Fruit fly (Drosophila melanogaster) whole organism: ENCODE results near the gene Hsp110.

ENCODE experiments used
- CG8478 ChIP-seq: fragments of >200 bp; optimal IDR thresholded peaks from 2 replicates; lab custom pipeline; 2018; ENCODE audit warnings: inconsistent platforms
- Dll ChIP-seq: fragments of >200 bp; optimal IDR thresholded peaks from 2 replicates; lab custom pipeline; 2017
- EcR ChIP-seq, 2 experiments: fragments of >200 bp; optimal IDR thresholded peaks; 2 replicates each; lab custom pipeline; 2017; ENCODE audit warnings: missing biosample characterization in 2 of 2, missing genetic modification characterization in 2 of 2, missing genetic modification reagents in 2 of 2
- pan ChIP-seq: fragments of >200 bp; optimal IDR thresholded peaks from 2 replicates; lab custom pipeline; 2017
- psq ChIP-seq: fragments of >200 bp; optimal IDR thresholded peaks from 2 replicates; lab custom pipeline; 2017
- usp ChIP-seq: fragments of >200 bp; optimal IDR thresholded peaks from 2 replicates; lab custom pipeline; 2017; ENCODE audit warnings: missing biosample characterization, missing genetic modification characterization, mixed read lengths

The Hsp110 gene

DNA sequence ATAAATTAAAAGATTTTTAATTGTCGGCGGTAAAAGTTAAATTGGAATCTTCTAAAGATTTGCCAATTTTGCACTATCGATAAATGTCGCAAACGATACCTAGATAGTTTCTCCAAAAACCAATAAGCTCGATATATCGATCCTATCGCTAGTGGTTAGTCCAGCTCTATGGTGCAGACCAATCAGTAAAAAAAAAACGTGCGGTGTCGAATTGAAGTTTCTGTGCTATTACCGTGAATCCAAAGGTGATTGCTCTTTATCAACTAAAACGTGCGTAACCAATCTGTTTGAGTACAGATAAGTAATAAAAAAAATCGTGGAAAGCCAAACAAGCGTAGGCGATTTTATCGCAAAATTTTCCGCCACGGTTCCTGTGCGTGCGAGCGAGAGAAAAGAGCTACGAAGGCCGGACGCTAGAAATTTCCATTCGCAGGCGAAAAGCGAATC, at the start of gene Hsp110:
Hsp110 (plus strand) TSS at position 153 of the 447 bp plus-strand sequence.
- TF ChIP-seq EcR (GFP tag; optimal IDR thresholded peaks at IDR 0.05; lab: Kevin White, UChicago) (no peak), pan (lab: Kevin White, UChicago) (no peak), CG8478 (no peak), Dll (no peak), usp (GFP tag; lab: Kevin White, UChicago) (no peak), psq (lab: Kevin White, UChicago) (no peak)

DNA sequence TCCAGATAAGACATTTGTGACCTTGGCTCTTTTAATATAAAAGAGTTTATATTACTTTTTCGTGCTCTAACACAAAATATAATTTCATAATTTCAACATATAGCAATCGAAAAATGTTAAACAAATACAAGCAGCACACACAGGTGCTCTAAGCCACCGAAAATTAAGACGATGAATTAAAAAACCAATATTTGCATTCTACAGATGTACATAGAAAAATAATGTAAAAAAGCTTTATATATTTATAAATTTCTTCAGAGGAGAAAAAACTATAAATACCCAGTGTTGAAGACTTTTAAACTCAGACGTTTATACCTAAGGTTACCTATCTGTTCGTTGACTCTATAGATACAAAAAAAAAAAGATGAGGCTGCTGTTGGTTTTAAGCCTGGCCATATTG, 49.2 kb upstream of the Hsp110 start, which contains the start of gene CG9040:
CG9040 (plus strand) TSS at position 301 of the 400 bp plus-strand sequence.
- TF ChIP-seq psq (lab: Kevin White, UChicago) = no peak
- TF ChIP-seq pan (lab: Kevin White, UChicago) = no peak
- TF ChIP-seq CG8478 = no peak
- TF ChIP-seq EcR (GFP tag; optimal IDR thresholded peaks at IDR 0.05; lab: Kevin White, UChicago) = no peak
- TF ChIP-seq Dll = no peak
- TF ChIP-seq usp (GFP tag; lab: Kevin White, UChicago) = no peak

DNA sequence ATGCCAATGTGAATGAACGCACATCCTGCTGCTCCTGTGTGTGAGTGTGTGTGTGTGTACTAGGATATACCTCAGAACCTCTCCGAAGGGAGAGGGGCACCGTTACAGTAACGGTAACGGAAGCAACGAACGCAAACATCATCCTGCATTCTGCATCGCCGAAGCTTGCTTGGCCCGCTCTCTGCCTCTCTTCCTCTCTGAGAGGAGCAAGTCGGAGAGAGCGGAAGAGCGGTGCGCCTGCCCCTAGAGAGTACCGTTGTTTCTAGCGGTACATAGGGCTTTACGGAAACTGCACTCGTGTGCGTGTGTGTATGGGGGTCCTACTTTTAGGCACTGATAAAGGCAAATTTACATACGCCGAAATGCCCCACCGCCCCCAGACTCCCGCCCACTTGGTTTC, 45.5 kb upstream of the Hsp110 start:
- no peak for TF ChIP-seq CG8478
- TF ChIP-seq psq (lab: Kevin White, UChicago) = no peak
- TF ChIP-seq EcR (GFP tag; optimal IDR thresholded peaks at IDR 0.05; lab: Kevin White, UChicago) = no peak
- TF ChIP-seq Dll = no peak
- TF ChIP-seq usp (GFP tag; lab: Kevin White, UChicago) = no peak
- TF ChIP-seq pan (lab: Kevin White, UChicago) = no peak

dm6 chr3L:13993233-13993741, 43.5 kb upstream of the Hsp110 start, which contains the start of gene CG17364:
Gene CG17364, minus strand, starts transcription at chr3L:13993400.
- TF ChIP-seq CG8478 (no peak), usp (GFP tag; lab: Kevin White, UChicago) (no peak), pan (lab: Kevin White, UChicago) (no peak), psq (lab: Kevin White, UChicago) (no peak), Dll (no peak), EcR (GFP tag; optimal IDR thresholded peaks at IDR 0.05; lab: Kevin White, UChicago) (no peak)

dm6 chr3L:13993742-13994719, 42.8 kb upstream of the Hsp110 start, which contains the start of gene CtsK1:
Gene CtsK1, plus strand, starts transcription at chr3L:13994231.
- TF ChIP-seq Dll (no peak), EcR (GFP tag; optimal IDR thresholded peaks at IDR 0.05; lab: Kevin White, UChicago) (no peak), psq (lab: Kevin White, UChicago) (no peak), CG8478 (no peak), usp (GFP tag; lab: Kevin White, UChicago) (no peak), pan (lab: Kevin White, UChicago) (no peak)

DNA sequence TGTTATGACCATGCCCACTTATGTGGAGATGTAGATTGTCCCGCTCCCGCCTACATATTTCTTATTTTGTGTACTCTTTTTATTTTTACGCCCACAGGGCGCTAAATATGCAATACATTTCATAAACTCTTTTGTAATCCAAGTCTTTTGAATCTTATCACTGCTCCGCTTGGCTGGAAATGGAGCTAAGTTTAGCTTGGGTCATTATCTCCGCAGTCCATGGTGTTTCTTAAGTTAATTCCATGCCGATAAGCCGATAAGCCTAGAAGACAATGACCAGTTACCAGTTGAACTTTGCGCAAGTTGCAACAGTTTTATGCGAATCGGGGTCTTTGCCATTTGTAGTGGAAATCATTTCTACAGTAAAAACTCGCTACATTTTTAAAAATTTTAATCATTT, 40.4 kb upstream of the Hsp110 start:
- no peak for TF ChIP-seq usp (GFP tag; lab: Kevin White, UChicago)
- TF ChIP-seq EcR (GFP tag; optimal IDR thresholded peaks at IDR 0.05; lab: Kevin White, UChicago) = no peak
- TF ChIP-seq pan (lab: Kevin White, UChicago) = no peak
- no peak for TF ChIP-seq Dll
- TF ChIP-seq CG8478 = no peak
- TF ChIP-seq psq (lab: Kevin White, UChicago) = no peak

dm6 chr3L:13996992-13997391, 39.8 kb upstream of the Hsp110 start, which contains the start of gene CG17361:
Gene CG17361, plus strand, starts transcription at chr3L:13997191.
- TF ChIP-seq psq (lab: Kevin White, UChicago) = no peak
- TF ChIP-seq usp (GFP tag; lab: Kevin White, UChicago) = no peak
- no peak for TF ChIP-seq Dll
- no peak for TF ChIP-seq CG8478
- TF ChIP-seq pan (lab: Kevin White, UChicago) = no peak
- TF ChIP-seq EcR (GFP tag; optimal IDR thresholded peaks at IDR 0.05; lab: Kevin White, UChicago) = no peak

- TF ChIP-seq EcR (GFP tag; optimal IDR thresholded peaks at IDR 0.05; lab: Kevin White, UChicago) (no peak), CG8478 (no peak), pan (lab: Kevin White, UChicago) (no peak), usp (GFP tag; lab: Kevin White, UChicago) (no peak), psq (lab: Kevin White, UChicago) (no peak)
Observed at dm6 chr3L:13999204-13999603, 37.6 kb upstream of the Hsp110 start, which contains the start of gene CG17359. Gene CG17359, minus strand, starts transcription at chr3L:13999251.

dm6 chr3L:14001658-14002523, 34.9 kb upstream of the Hsp110 start, which contains the start of the genes Nprl3 and upSET:
Gene Nprl3, minus strand, starts transcription at chr3L:14001880.
Gene upSET, plus strand, starts transcription at chr3L:14002127.
- TF ChIP-seq EcR (GFP tag; optimal IDR thresholded peaks at IDR 0.05; lab: Kevin White, UChicago) (no peak), CG8478 (peak; percentile 68)

- no peak for TF ChIP-seq pan (lab: Kevin White, UChicago)
- peak; percentile 43 for TF ChIP-seq psq (lab: Kevin White, UChicago)
- TF ChIP-seq CG8478 = peak; percentile 87
- TF ChIP-seq EcR (GFP tag; optimal IDR thresholded peaks at IDR 0.05; lab: Kevin White, UChicago) = no peak
- no peak for TF ChIP-seq usp (GFP tag; lab: Kevin White, UChicago)
- TF ChIP-seq Dll = no peak
Observed at dm6 chr3L:14002524-14003135, 34.2 kb upstream of the Hsp110 start.
